Fruit fly (Drosophila melanogaster): ENCODE results near the gene CG9630.

CG9630 gene

dm6 chr3R:8269740-8270139 is at the start of gene CG9630:
TSS of gene CG9630 (minus strand) at chr3R:8269896.
- TF ChIP-seq CG17801 (GFP tag; optimal IDR thresholded peaks at IDR 0.05; ENCODE audit: partially characterized antibody), result peak; percentile 2

dm6 chr3R:8317709-8318335 is 48.1 kb upstream of the CG9630 start:
- TF ChIP-seq CG17801 (GFP tag; optimal IDR thresholded peaks at IDR 0.05; ENCODE audit: partially characterized antibody), result no peak

dm6 chr3R:8317215-8317614 is 47.5 kb upstream of the CG9630 start, which contains the start of gene Ctr1B:
TSS of gene Ctr1B (plus strand) at chr3R:8317612.
- TF ChIP-seq CG17801 (GFP tag; optimal IDR thresholded peaks at IDR 0.05; ENCODE audit: partially characterized antibody), result no peak

dm6 chr3R:8316344-8317105 is 46.8 kb upstream of the CG9630 start, which contains the start of gene Coq2:
TSS of gene Coq2 (minus strand) at chr3R:8316543.
- TF ChIP-seq CG17801 (GFP tag; optimal IDR thresholded peaks at IDR 0.05; ENCODE audit: partially characterized antibody), result no peak

- peak; percentile 58 for TF ChIP-seq CG17801 (GFP tag; optimal IDR thresholded peaks at IDR 0.05; ENCODE audit: partially characterized antibody)
Measured at dm6 chr3R:8313038-8313437, 43.3 kb upstream of the CG9630 start, which contains the start of gene CG7483. TSS of gene CG7483 (plus strand) at chr3R:8313208.

dm6 chr3R:8312037-8312436 is 42.3 kb upstream of the CG9630 start, which contains the start of the genes CG11694 and CG11698:
TSS of gene CG11694 (minus strand) at chr3R:8312137.
TSS of gene CG11698 (plus strand) at chr3R:8312188.
- TF ChIP-seq CG17801 (GFP tag; optimal IDR thresholded peaks at IDR 0.05; ENCODE audit: partially characterized antibody), result no peak

- TF ChIP-seq CG17801 (GFP tag; optimal IDR thresholded peaks at IDR 0.05; ENCODE audit: partially characterized antibody), result no peak
Measured at dm6 chr3R:8310678-8311077, 41.0 kb upstream of the CG9630 start, which contains the start of gene CG11693. TSS of gene CG11693 (minus strand) at chr3R:8310778.

dm6 chr3R:8308515-8308959 is 38.8 kb upstream of the CG9630 start, which contains the start of gene tex:
TSS of gene tex (minus strand) at chr3R:8308645.
- no peak for TF ChIP-seq CG17801 (GFP tag; optimal IDR thresholded peaks at IDR 0.05; ENCODE audit: partially characterized antibody)

- no peak for TF ChIP-seq CG17801 (GFP tag; optimal IDR thresholded peaks at IDR 0.05; ENCODE audit: partially characterized antibody)
Measured at dm6 chr3R:8307283-8307682, 37.6 kb upstream of the CG9630 start.

- TF ChIP-seq CG17801 (GFP tag; optimal IDR thresholded peaks at IDR 0.05; ENCODE audit: partially characterized antibody), result no peak
Measured at dm6 chr3R:8306927-8307261, 37.2 kb upstream of the CG9630 start.

dm6 chr3R:8306188-8306926 is 36.7 kb upstream of the CG9630 start:
- no peak for TF ChIP-seq CG17801 (GFP tag; optimal IDR thresholded peaks at IDR 0.05; ENCODE audit: partially characterized antibody)

- TF ChIP-seq CG17801 (GFP tag; optimal IDR thresholded peaks at IDR 0.05; ENCODE audit: partially characterized antibody), result peak; percentile 37
Measured at dm6 chr3R:8305110-8305509, 35.4 kb upstream of the CG9630 start, which contains the start of gene Sgt1. TSS of gene Sgt1 (minus strand) at chr3R:8305274.

- no peak for TF ChIP-seq CG17801 (GFP tag; optimal IDR thresholded peaks at IDR 0.05; ENCODE audit: partially characterized antibody)
Measured at dm6 chr3R:8303848-8304247, 34.2 kb upstream of the CG9630 start, which contains the start of gene nac. TSS of gene nac (minus strand) at chr3R:8304023.

- no peak for TF ChIP-seq CG17801 (GFP tag; optimal IDR thresholded peaks at IDR 0.05; ENCODE audit: partially characterized antibody)
Measured at dm6 chr3R:8300928-8301752, 31.4 kb upstream of the CG9630 start, which contains the start of the genes CG9626 and mRpL1. TSS of gene CG9626 (minus strand) at chr3R:8300978. TSS of gene mRpL1 (plus strand) at chr3R:8301440.
